Fruit fly (Drosophila melanogaster): ENCODE measurements around the gene CG32022.

CG32022 gene

DNA sequence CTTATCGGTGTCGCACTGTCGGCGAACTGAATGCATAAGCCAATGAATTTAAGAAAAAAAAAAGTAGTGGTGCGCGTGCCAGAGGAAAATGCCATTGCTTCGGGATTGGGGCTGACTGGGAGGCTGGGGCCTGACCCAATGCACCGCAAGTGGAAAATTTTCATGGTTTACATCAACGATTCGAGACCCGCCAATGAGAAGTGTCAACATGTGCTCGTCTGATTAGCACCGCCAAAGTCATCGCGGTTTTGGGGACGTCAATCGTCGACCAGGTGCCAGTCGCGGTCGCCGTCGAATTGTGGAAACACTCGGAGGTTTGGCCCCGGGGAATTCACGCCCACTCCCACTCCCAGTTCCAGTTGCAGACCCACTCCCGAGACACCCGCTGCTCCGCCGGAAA lies 37.3 kb downstream of the CG32022 start (continued):
- TF ChIP-seq z (GFP tag; IDR thresholded peaks at IDR 0.05), result no peak
- TF ChIP-seq Hsf (GFP tag; optimal IDR thresholded peaks at IDR 0.05), result no peak
- TF ChIP-seq CG18476 (GFP tag; optimal IDR thresholded peaks at IDR 0.05), result no peak
- TF ChIP-seq CG1603 (tag; optimal IDR thresholded peaks at IDR 0.05), result peak; percentile 19
- no peak for TF ChIP-seq D19A (tag; optimal IDR thresholded peaks at IDR 0.05)
- peak; percentile 44 for TF ChIP-seq CG13296 (GFP tag; optimal IDR thresholded peaks at IDR 0.05)
- TF ChIP-seq jigr1 (GFP tag; IDR thresholded peaks at IDR 0.05), result no peak
- no peak for TF ChIP-seq fru (optimal IDR thresholded peaks at IDR 0.05)
- no peak for TF ChIP-seq da (GFP tag; optimal IDR thresholded peaks at IDR 0.05)
- no peak for TF ChIP-seq CG33557 (GFP tag; optimal IDR thresholded peaks at IDR 0.05)
- no peak for TF ChIP-seq fd96Cb (tag; optimal IDR thresholded peaks at IDR 0.05)
- no peak for TF ChIP-seq CG12744 (GFP tag; optimal IDR thresholded peaks at IDR 0.05)
- no peak for TF ChIP-seq bcd (GFP tag; optimal IDR thresholded peaks at IDR 0.05)
- TF ChIP-seq CG9932 (GFP tag; IDR thresholded peaks at IDR 0.05), result peak; percentile 43; the same call in 1 of the 2 replicates
- TF ChIP-seq Dip2 (GFP tag; IDR thresholded peaks at IDR 0.05), result no peak
- peak; percentile 7 for TF ChIP-seq Asciz (GFP tag; optimal IDR thresholded peaks at IDR 0.05)
- no peak for TF ChIP-seq Neu2 (GFP tag; optimal IDR thresholded peaks at IDR 0.05; ENCODE audit: borderline replicate concordance)
- no peak for TF ChIP-seq CG5245 (GFP tag; optimal IDR thresholded peaks at IDR 0.05)
- no peak for TF ChIP-seq CG12236 (GFP tag; optimal IDR thresholded peaks at IDR 0.05)
- TF ChIP-seq CG30431 (GFP tag; optimal IDR thresholded peaks at IDR 0.05), result no peak
- TF ChIP-seq Adf1 (GFP tag; IDR thresholded peaks at IDR 0.05), result 0 out of 2 replicates have a peak, but pooled peaks have one; percentile 8
- TF ChIP-seq seq (GFP tag; IDR thresholded peaks at IDR 0.05), result peak; percentile 34; the same call in 1 of the 2 replicates
- TF ChIP-seq Atf6 (GFP tag; IDR thresholded peaks at IDR 0.05), result peak; percentile 57
- no peak for TF ChIP-seq phol (tag; optimal IDR thresholded peaks at IDR 0.05)
- no peak for TF ChIP-seq B-H1 (GFP tag; IDR thresholded peaks at IDR 0.05)
- TF ChIP-seq pum (GFP tag; optimal IDR thresholded peaks at IDR 0.05), result no peak
- TF ChIP-seq salm (tag; optimal IDR thresholded peaks at IDR 0.05), result no peak
- no peak for TF ChIP-seq Opbp (GFP tag; IDR thresholded peaks at IDR 0.05; ENCODE audit: partially characterized antibody)
- no peak for TF ChIP-seq Sry-δ (GFP tag; optimal IDR thresholded peaks at IDR 0.05)
- TF ChIP-seq CG2120 (GFP tag; optimal IDR thresholded peaks at IDR 0.05), result no peak
- TF ChIP-seq D (optimal IDR thresholded peaks at IDR 0.05), result no peak
- TF ChIP-seq D (GFP tag; optimal IDR thresholded peaks at IDR 0.05), result peak; percentile 7
- no peak for TF ChIP-seq pita (GFP tag; optimal IDR thresholded peaks at IDR 0.05)
- peak; percentile 12 for TF ChIP-seq CG12659 (GFP tag; optimal IDR thresholded peaks at IDR 0.05)
- no peak for TF ChIP-seq CG10654 (GFP tag; optimal IDR thresholded peaks at IDR 0.05)
- no peak for TF ChIP-seq klu (GFP tag; IDR thresholded peaks at IDR 0.05)
- TF ChIP-seq Jarid2 (GFP tag; optimal IDR thresholded peaks at IDR 0.05), result no peak
- TF ChIP-seq dan (GFP tag; IDR thresholded peaks at IDR 0.05), result no peak
- TF ChIP-seq CG18262 (tag; optimal IDR thresholded peaks at IDR 0.05), result no peak
- TF ChIP-seq Ets65A (GFP tag), result no peak
- TF ChIP-seq CG11560 (tag; IDR thresholded peaks at IDR 0.05), result no peak
- no peak for TF ChIP-seq her (GFP tag; optimal IDR thresholded peaks at IDR 0.05)
- peak; percentile 3 for TF ChIP-seq caup (GFP tag; optimal IDR thresholded peaks at IDR 0.05; ENCODE audit: severe bottlenecking)
- TF ChIP-seq chinmo (GFP tag; IDR thresholded peaks at IDR 0.05; ENCODE audit: partially characterized antibody), result no peak
- TF ChIP-seq dpn (GFP tag; optimal IDR thresholded peaks at IDR 0.05), result no peak
- TF ChIP-seq Dref (GFP tag; IDR thresholded peaks at IDR 0.05), result no peak
- no peak for TF ChIP-seq Dp (GFP tag; optimal IDR thresholded peaks at IDR 0.05)
- TF ChIP-seq NC2β (GFP tag; optimal IDR thresholded peaks at IDR 0.05), result no peak
- no peak for TF ChIP-seq CG14860 (GFP tag; IDR thresholded peaks at IDR 0.05; ENCODE audit: partially characterized antibody)
- no peak for TF ChIP-seq Tbp (GFP tag; optimal IDR thresholded peaks at IDR 0.05)
- no peak for TF ChIP-seq NfI (GFP tag; optimal IDR thresholded peaks at IDR 0.05)
- TF ChIP-seq tin (GFP tag; optimal IDR thresholded peaks at IDR 0.05), result no peak
- no peak for TF ChIP-seq trh (GFP tag; optimal IDR thresholded peaks at IDR 0.05)
